Fruit fly (Drosophila melanogaster) whole organism, embryonic: ENCODE results near the gene CG18788.

Experiments used
- Aef1 ChIP-seq: fragments of 200-800 bp; sonication (Bioruptor generic); IDR thresholded peaks from 3 replicates; pipeline ENCODE4 v1.3.6; 2022; ENCODE audit warnings: missing biosample characterization, missing genetic modification characterization
- Bdp1 ChIP-seq: fragments of 200-800 bp; sonication (Bioruptor generic); optimal IDR thresholded peaks from 3 replicates; lab custom pipeline; 2016; ENCODE audit warnings: missing biosample characterization, missing genetic modification characterization
- CG10209 ChIP-seq: fragments of 200-800 bp; sonication (Bioruptor generic); optimal IDR thresholded peaks from 3 replicates; lab custom pipeline; 2017; ENCODE audit warnings: missing biosample characterization, mild to moderate bottlenecking, missing genetic modification characterization, missing genetic modification reagents
- CG11723 ChIP-seq: fragments of 200-800 bp; sonication (Bioruptor generic); optimal IDR thresholded peaks from 2 replicates; lab custom pipeline; 2017; ENCODE audit warnings: missing biosample characterization, mild to moderate bottlenecking, missing genetic modification characterization
- CG14014 ChIP-seq: fragments of 200-800 bp; sonication (Bioruptor generic); IDR thresholded peaks from 2 replicates; pipeline ENCODE4 v1.3.6; 2022; ENCODE audit warnings: missing biosample characterization, missing genetic modification characterization
- CG14965 ChIP-seq: fragments of 200-800 bp; sonication (Bioruptor generic); optimal IDR thresholded peaks from 2 replicates; lab custom pipeline; 2016; ENCODE audit warnings: missing biosample characterization, missing genetic modification characterization, borderline replicate concordance
- CG1603 ChIP-seq: fragments of 200-800 bp; sonication (Bioruptor generic); optimal IDR thresholded peaks from 2 replicates; lab custom pipeline; 2019; ENCODE audit warnings: missing biosample characterization, mild to moderate bottlenecking, missing genetic modification characterization, moderate library complexity
- CG16863 ChIP-seq: fragments of 200-800 bp; sonication (Bioruptor generic); optimal IDR thresholded peaks from 3 replicates; lab custom pipeline; 2016; ENCODE audit warnings: missing biosample characterization, missing genetic modification characterization
- CG18476 ChIP-seq: fragments of 200-800 bp; sonication (Bioruptor generic); optimal IDR thresholded peaks from 2 replicates; lab custom pipeline; 2016; ENCODE audit warnings: missing biosample characterization, mild to moderate bottlenecking, missing genetic modification characterization
- CG2120 ChIP-seq: fragments of 200-800 bp; sonication (Bioruptor generic); optimal IDR thresholded peaks from 3 replicates; lab custom pipeline; 2016; ENCODE audit warnings: missing biosample characterization, missing genetic modification characterization
- CG2678 ChIP-seq: fragments of 200-800 bp; sonication (Bioruptor generic); optimal IDR thresholded peaks from 3 replicates; lab custom pipeline; 2019; ENCODE audit warnings: missing biosample characterization, mild to moderate bottlenecking, missing genetic modification characterization, moderate library complexity
- CG31365 ChIP-seq: fragments of 200-800 bp; sonication (Bioruptor generic); optimal IDR thresholded peaks from 2 replicates; lab custom pipeline; 2018; ENCODE audit warnings: missing biosample characterization, mild to moderate bottlenecking, missing genetic modification characterization
- CG3281 ChIP-seq: fragments of 200-800 bp; sonication (Bioruptor generic); optimal IDR thresholded peaks from 3 replicates; lab custom pipeline; 2017; ENCODE audit warnings: missing biosample characterization, mild to moderate bottlenecking, missing genetic modification characterization
- CG3995 ChIP-seq: fragments of 200-800 bp; sonication (Bioruptor generic); optimal IDR thresholded peaks from 3 replicates; lab custom pipeline; 2016; ENCODE audit warnings: missing biosample characterization, missing genetic modification characterization
- CG42726 ChIP-seq: fragments of 200-800 bp; sonication (Bioruptor generic); IDR thresholded peaks from 2 replicates; pipeline ENCODE4 v1.3.6; 2022; ENCODE audit warnings: missing biosample characterization, missing genetic modification characterization; ENCODE audit not compliant: partially characterized antibody
- CG4360 ChIP-seq: fragments of 200-800 bp; sonication (Bioruptor generic); IDR thresholded peaks from 2 replicates; pipeline ENCODE4 v1.3.6; 2022; ENCODE audit warnings: missing biosample characterization, missing genetic modification characterization
- CG4617 ChIP-seq: fragments of 200-800 bp; sonication (Bioruptor generic); optimal IDR thresholded peaks from 3 replicates; lab custom pipeline; 2016; ENCODE audit warnings: missing biosample characterization, missing genetic modification characterization, borderline replicate concordance
- CG4854 ChIP-seq: fragments of 200-800 bp; sonication (Bioruptor generic); optimal IDR thresholded peaks from 2 replicates; lab custom pipeline; 2016; ENCODE audit warnings: missing biosample characterization, missing genetic modification characterization, inconsistent platforms
- CG8765 ChIP-seq: fragments of 200-800 bp; sonication (Bioruptor generic); IDR thresholded peaks from 2 replicates; pipeline ENCODE4 v1.3.6; 2022; ENCODE audit warnings: missing biosample characterization, missing genetic modification characterization
- CG9797 ChIP-seq: fragments of 200-800 bp; sonication (Bioruptor generic); optimal IDR thresholded peaks from 3 replicates; lab custom pipeline; 2018; ENCODE audit warnings: missing biosample characterization, mild to moderate bottlenecking, missing genetic modification characterization
- CkIIα-i1 ChIP-seq: fragments of 200-800 bp; sonication (Bioruptor generic); IDR thresholded peaks from 2 replicates; pipeline ENCODE4 v1.3.6; 2022; ENCODE audit warnings: missing biosample characterization, missing genetic modification characterization
- Dek ChIP-seq: fragments of 200-800 bp; sonication (Bioruptor generic); optimal IDR thresholded peaks from 3 replicates; lab custom pipeline; 2019; ENCODE audit warnings: missing biosample characterization, mild to moderate bottlenecking, missing genetic modification characterization, moderate library complexity
- Dip3 ChIP-seq: fragments of 200-800 bp; sonication (Bioruptor generic); optimal IDR thresholded peaks from 3 replicates; lab custom pipeline; 2016; ENCODE audit warnings: missing biosample characterization, missing genetic modification characterization
- Fer2 ChIP-seq: fragments of 200-800 bp; sonication (Bioruptor generic); optimal IDR thresholded peaks from 2 replicates; lab custom pipeline; 2018; ENCODE audit warnings: missing biosample characterization, mild to moderate bottlenecking, missing genetic modification characterization, moderate library complexity
- HLH54F ChIP-seq: fragments of 200-800 bp; sonication (Bioruptor generic); optimal IDR thresholded peaks from 3 replicates; lab custom pipeline; 2016; ENCODE audit warnings: missing biosample characterization, missing genetic modification characterization
- Hmr ChIP-seq: fragments of 200-800 bp; sonication (Bioruptor generic); optimal IDR thresholded peaks from 3 replicates; lab custom pipeline; 2017; ENCODE audit warnings: mild to moderate bottlenecking, missing biosample characterization, missing genetic modification reagents, missing genetic modification characterization
- Hr51 ChIP-seq, 2 experiments: fragments of 200-800 bp; sonication (Bioruptor generic); optimal IDR thresholded peaks; 2 replicates in 1 of 2; 3 replicates in 1 of 2; lab custom pipeline; 2016 to 2018; ENCODE audit warnings: missing biosample characterization in 2 of 2, missing genetic modification characterization in 2 of 2, mild to moderate bottlenecking in 1 of 2, moderate library complexity in 1 of 2
- Lim3 ChIP-seq: fragments of 200-800 bp; sonication (Bioruptor generic); IDR thresholded peaks from 2 replicates; pipeline ENCODE4 v1.3.6; 2022; ENCODE audit warnings: missing biosample characterization, missing genetic modification characterization
- Nf-YC ChIP-seq: fragments of 200-800 bp; optimal IDR thresholded peaks from 3 replicates; lab custom pipeline; 2019; ENCODE audit warnings: missing biosample characterization, mild to moderate bottlenecking, missing genetic modification characterization, moderate library complexity
- Opbp ChIP-seq: fragments of 200-800 bp; sonication (Bioruptor generic); IDR thresholded peaks from 3 replicates; pipeline ENCODE4 v1.3.6; 2022; ENCODE audit warnings: missing biosample characterization, missing genetic modification characterization; ENCODE audit not compliant: partially characterized antibody
- Optix ChIP-seq: fragments of 200-800 bp; sonication (Bioruptor generic); IDR thresholded peaks from 3 replicates; pipeline ENCODE4 v1.3.6; 2022; ENCODE audit warnings: missing biosample characterization, missing genetic modification characterization
- ap ChIP-seq: fragments of 200-800 bp; sonication (Bioruptor generic); IDR thresholded peaks from 2 replicates; pipeline ENCODE4 v1.3.6; 2022; ENCODE audit warnings: missing biosample characterization, missing genetic modification characterization
- ase ChIP-seq: fragments of 200-800 bp; sonication (Bioruptor generic); IDR thresholded peaks from 3 replicates; pipeline ENCODE4 v1.3.6; 2022; ENCODE audit warnings: missing biosample characterization, missing genetic modification characterization
- cas ChIP-seq: fragments of 200-800 bp; sonication (Bioruptor generic); IDR thresholded peaks from 2 replicates; pipeline ENCODE4 v1.3.6; 2022; ENCODE audit warnings: missing biosample characterization, missing genetic modification characterization
- disco-r ChIP-seq: fragments of 200-800 bp; sonication (Bioruptor generic); optimal IDR thresholded peaks from 2 replicates; lab custom pipeline; 2016; ENCODE audit warnings: missing biosample characterization, missing genetic modification characterization
- fd96Cb ChIP-seq: fragments of 200-800 bp; sonication (Bioruptor generic); optimal IDR thresholded peaks from 2 replicates; lab custom pipeline; 2018; ENCODE audit warnings: missing biosample characterization, mild to moderate bottlenecking, missing genetic modification characterization, moderate library complexity
- gsb-n ChIP-seq: fragments of 200-800 bp; sonication (Bioruptor generic); optimal IDR thresholded peaks from 3 replicates; lab custom pipeline; 2018; ENCODE audit warnings: missing biosample characterization, mild to moderate bottlenecking, missing genetic modification characterization
- kay ChIP-seq: fragments of 200-800 bp; sonication (Bioruptor generic); optimal IDR thresholded peaks from 2 replicates; lab custom pipeline; 2016; ENCODE audit warnings: missing biosample characterization, missing genetic modification characterization
- lbe ChIP-seq: fragments of 200-800 bp; sonication (Bioruptor generic); optimal IDR thresholded peaks from 2 replicates; lab custom pipeline; 2016; ENCODE audit warnings: missing biosample characterization, mild to moderate bottlenecking, missing genetic modification characterization
- maf-S ChIP-seq: fragments of 200-800 bp; sonication (Bioruptor generic); optimal IDR thresholded peaks from 2 replicates; lab custom pipeline; 2016; ENCODE audit warnings: missing biosample characterization, missing genetic modification characterization
- peb ChIP-seq: fragments of 200-800 bp; sonication (Bioruptor generic); IDR thresholded peaks from 2 replicates; pipeline ENCODE4 v1.3.6; 2022; ENCODE audit warnings: missing biosample characterization, missing genetic modification characterization
- phol ChIP-seq: fragments of 200-800 bp; sonication (Bioruptor generic); optimal IDR thresholded peaks from 3 replicates; lab custom pipeline; 2018; ENCODE audit warnings: missing biosample characterization, mild to moderate bottlenecking, missing genetic modification characterization, moderate library complexity
- pum ChIP-seq: fragments of 200-800 bp; sonication (Bioruptor generic); optimal IDR thresholded peaks from 2 replicates; lab custom pipeline; 2016; ENCODE audit warnings: missing biosample characterization, missing genetic modification characterization
- sc ChIP-seq, 3 experiments: fragments of >200 bp in 2 of 3; fragments of 200-800 bp in 1 of 3; sonication (Bioruptor generic) in 1 of 3; optimal IDR thresholded peaks; 2 replicates in 2 of 3; 3 replicates in 1 of 3; lab custom pipeline; 2017; ENCODE audit warnings: mild to moderate bottlenecking in 1 of 3, missing biosample characterization in 1 of 3, missing genetic modification characterization in 1 of 3, missing genetic modification reagents in 1 of 3
- slbo ChIP-seq: fragments of 200-800 bp; sonication (Bioruptor generic); IDR thresholded peaks from 2 replicates; pipeline ENCODE4 v1.3.6; 2022; ENCODE audit warnings: missing biosample characterization, missing genetic modification characterization
- slou ChIP-seq: fragments of 200-800 bp; sonication (Bioruptor generic); optimal IDR thresholded peaks from 3 replicates; lab custom pipeline; 2016; ENCODE audit warnings: missing biosample characterization, missing genetic modification characterization
- tin ChIP-seq: fragments of 200-800 bp; sonication (Bioruptor generic); optimal IDR thresholded peaks from 3 replicates; lab custom pipeline; 2016; ENCODE audit warnings: missing biosample characterization, missing genetic modification characterization
- vnd ChIP-seq: fragments of 200-800 bp; sonication (Bioruptor generic); IDR thresholded peaks from 3 replicates; pipeline ENCODE4 v1.3.6; 2022; ENCODE audit warnings: missing biosample characterization, missing genetic modification characterization; ENCODE audit not compliant: partially characterized antibody

The CG18788 gene

DNA sequence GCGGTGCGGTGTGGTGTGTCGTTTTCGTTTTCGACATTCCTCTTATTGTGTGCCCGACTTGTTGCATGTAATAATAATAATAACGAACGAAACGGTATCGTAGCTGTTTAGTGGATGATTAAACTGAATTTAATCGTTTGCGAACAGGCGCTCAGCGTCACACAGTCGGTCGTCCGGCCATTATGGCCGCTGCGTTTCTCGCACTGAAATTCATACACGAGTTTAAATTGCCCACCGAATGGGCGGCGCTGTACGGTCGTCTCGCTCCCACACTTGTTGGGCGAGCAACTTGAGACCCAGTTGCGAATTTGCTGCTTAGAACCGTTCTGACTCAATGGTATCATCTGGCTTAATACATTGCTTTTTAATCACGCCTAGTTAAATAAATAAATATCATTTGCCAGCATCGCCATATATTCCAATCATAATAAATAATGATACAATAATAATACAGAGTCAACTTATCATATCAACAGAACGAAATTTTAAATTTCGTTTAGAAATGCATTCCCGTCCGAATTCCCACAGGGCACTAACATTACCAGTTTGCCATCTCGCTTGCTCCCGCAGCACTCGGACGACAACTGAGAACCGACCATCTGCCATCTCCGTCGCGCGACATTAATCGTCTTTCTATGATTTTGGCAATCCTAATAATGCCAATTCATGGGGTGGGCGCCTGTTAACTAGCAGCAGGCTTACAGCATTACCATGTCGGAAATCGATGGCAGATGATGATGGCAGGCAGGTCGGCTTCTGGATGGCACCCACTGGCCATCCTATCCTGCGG is 22.9 kb upstream of the CG18788 start (continued):
- peak; percentile 87 for TF ChIP-seq CG18476 (GFP tag; lab: Kevin White, UChicago)
- TF ChIP-seq CG14965 = no peak
- TF ChIP-seq CG4360 (GFP tag; lab: Robert Waterston, UW) = no peak
- TF ChIP-seq Nf-YC (tag; lab: Kevin White, UChicago) = peak; percentile 78
- TF ChIP-seq Opbp = no peak
- TF ChIP-seq CG10209 (GFP tag; lab: Kevin White, UChicago) = peak; percentile 91
- TF ChIP-seq CG1603 (tag; lab: Kevin White, UChicago) = peak; percentile 92
- peak; percentile 67 for TF ChIP-seq pum
- peak; percentile 92 for TF ChIP-seq Fer2 (tag; lab: Kevin White, UChicago)
- no peak for TF ChIP-seq ap (GFP tag; lab: Robert Waterston, UW)
- TF ChIP-seq maf-S (GFP tag; lab: Kevin White, UChicago) = peak; percentile 63
- no peak for TF ChIP-seq CG42726 (GFP tag; lab: Robert Waterston, UW)
- TF ChIP-seq slou = peak; percentile 85
- no peak for TF ChIP-seq slbo (GFP tag; lab: Robert Waterston, UW)
- peak; percentile 95 for TF ChIP-seq Hmr (GFP tag; lab: Kevin White, UChicago)
- no peak for TF ChIP-seq cas (GFP tag; lab: Robert Waterston, UW)
- no peak for TF ChIP-seq vnd (GFP tag; lab: Robert Waterston, UW)
- TF ChIP-seq Dip3 (GFP tag; lab: Kevin White, UChicago) = peak; percentile 78
- no peak for TF ChIP-seq CkIIα-i1 (GFP tag; lab: Robert Waterston, UW)
- no peak for TF ChIP-seq Optix (GFP tag; lab: Robert Waterston, UW)
- peak; percentile 82 for TF ChIP-seq CG4617 (GFP tag; lab: Kevin White, UChicago)
- no peak for TF ChIP-seq CG8765 (GFP tag; lab: Robert Waterston, UW)
- TF ChIP-seq CG3281 (GFP tag; lab: Kevin White, UChicago) = peak; percentile 96
- no peak for TF ChIP-seq peb (GFP tag; lab: Robert Waterston, UW)
- peak; percentile 91 for TF ChIP-seq phol (tag; lab: Kevin White, UChicago)
- TF ChIP-seq CG31365 (tag; lab: Kevin White, UChicago) = peak; percentile 67
- peak; percentile 89 for TF ChIP-seq fd96Cb (tag; lab: Kevin White, UChicago)
- peak; percentile 93 for TF ChIP-seq CG2120 (GFP tag; lab: Kevin White, UChicago)
- no peak for TF ChIP-seq Lim3 (GFP tag; lab: Robert Waterston, UW)
- TF ChIP-seq CG9797 (GFP tag; lab: Kevin White, UChicago) = peak; percentile 13
- TF ChIP-seq CG3995 = peak; percentile 73
- peak; percentile 68 for TF ChIP-seq gsb-n (tag; lab: Kevin White, UChicago)
- peak; percentile 84 for TF ChIP-seq HLH54F (GFP tag; lab: Kevin White, UChicago)
- peak; percentile 51 for TF ChIP-seq CG4854 (GFP tag; lab: Kevin White, UChicago)
- peak; percentile 74 for TF ChIP-seq CG16863 (GFP tag; lab: Kevin White, UChicago)
- TF ChIP-seq Bdp1 (GFP tag; lab: Kevin White, UChicago) = peak; percentile 65
- TF ChIP-seq disco-r = peak; percentile 62
- TF ChIP-seq CG14014 (GFP tag; lab: Robert Waterston, UW) = no peak
- peak; percentile 63 for TF ChIP-seq lbe (GFP tag; lab: Kevin White, UChicago)
- peak; percentile 93 for TF ChIP-seq Dek
- peak; percentile 97 for TF ChIP-seq CG2678 (tag; lab: Kevin White, UChicago)
- peak; percentile 71 to 92 for TF ChIP-seq Hr51 (GFP tag; optimal IDR thresholded peaks at IDR 0.05; lab: Kevin White, UChicago)
- peak; percentile 89 for TF ChIP-seq CG11723
- no peak for TF ChIP-seq Aef1
- peak; percentile 89 for TF ChIP-seq kay (GFP tag; lab: Kevin White, UChicago)
- no peak for TF ChIP-seq sc (optimal IDR thresholded peaks at IDR 0.05; lab: Kevin White, UChicago)
- peak; percentile 75 for TF ChIP-seq sc (GFP tag; optimal IDR thresholded peaks at IDR 0.05; lab: Kevin White, UChicago)
- TF ChIP-seq tin = peak; percentile 85
- TF ChIP-seq ase (GFP tag; lab: Robert Waterston, UW) = no peak
